Worm (Caenorhabditis elegans) whole organism, early embryonic: ENCODE measurements around the gene F10E9.1.

ENCODE experiments used
- F13C5.2 ChIP-seq: sonication (generic microtip); optimal IDR thresholded peaks from 2 replicates; lab custom pipeline; 2017; ENCODE audit warnings: mild to moderate bottlenecking, missing genetic modification characterization, inconsistent platforms, missing compliant biosample characterization
- ama-1 ChIP-seq: fragments of 150-350 bp; optimal IDR thresholded peaks from 2 replicates; lab custom pipeline; 2014
- hnd-1 ChIP-seq: sonication (generic microtip); optimal IDR thresholded peaks from 2 replicates; lab custom pipeline; 2016; ENCODE audit warnings: missing genetic modification characterization, missing compliant biosample characterization
- pes-1 ChIP-seq: fragments of 200-800 bp; sonication (Bioruptor generic); IDR thresholded peaks from 2 replicates; pipeline ENCODE4 v1.3.6; 2022; ENCODE audit warnings: missing genetic modification reagents, missing genetic modification characterization, missing compliant biosample characterization
- sea-1 ChIP-seq: fragments of 200-800 bp; sonication (Bioruptor generic); conservative IDR thresholded peaks from 2 replicates; pipeline ENCODE4 v1.3.6; 2022; ENCODE audit warnings: missing genetic modification characterization, missing compliant biosample characterization

- no peak for TF ChIP-seq ama-1
- no peak for TF ChIP-seq pes-1 (GFP tag; lab: Robert Waterston, UW)
- TF ChIP-seq sea-1 (GFP tag; lab: Robert Waterston, UW), result no peak
- TF ChIP-seq F13C5.2, result no peak
- no peak for TF ChIP-seq hnd-1
Observed at ce11 chrIII:8310239-8311057, 12.5 kb upstream of the F10E9.1 start, which contains the start of gene F10E9.3.
